Fruit fly (Drosophila melanogaster): Measurements from ENCODE around the gene PolrMT.

The PolrMT gene

dm6 chr2L:1118880-1119809, 11.0 kb upstream of the PolrMT start (continued):
- TF ChIP-seq nerfin-1 (tag; optimal IDR thresholded peaks at IDR 0.05) (no peak), CG8281 (tag; optimal IDR thresholded peaks at IDR 0.05) (no peak), CG3847 (GFP tag; IDR thresholded peaks at IDR 0.05) (peak; percentile 78), CG4854 (GFP tag; optimal IDR thresholded peaks at IDR 0.05) (peak; percentile 39), Deaf1 (tag; optimal IDR thresholded peaks at IDR 0.05) (peak; percentile 97), CG11456 (GFP tag; IDR thresholded peaks at IDR 0.05) (peak; percentile 66), cad (GFP tag; optimal IDR thresholded peaks at IDR 0.05) (no peak), CG2875 (GFP tag; optimal IDR thresholded peaks at IDR 0.05) (peak; percentile 8), CG8944 (GFP tag; optimal IDR thresholded peaks at IDR 0.05) (peak; percentile 57), dysf (GFP tag; IDR thresholded peaks at IDR 0.05) (peak; percentile 89), Lpt (GFP tag; optimal IDR thresholded peaks at IDR 0.05) (no peak), CG34422 (GFP tag; IDR thresholded peaks at IDR 0.05) (peak; percentile 66; the same call in 2 of the 3 replicates), CG11085 (GFP tag; IDR thresholded peaks at IDR 0.05) (peak; percentile 67), CkIIα-i1 (GFP tag; IDR thresholded peaks at IDR 0.05) (peak; percentile 23; the same call in 1 of the 2 replicates), CG12391 (tag; optimal IDR thresholded peaks at IDR 0.05) (peak; percentile 74), CG17612 (GFP tag; IDR thresholded peaks at IDR 0.05) (peak; percentile 20; the same call in 1 of the 2 replicates), CG14710 (tag; optimal IDR thresholded peaks at IDR 0.05) (peak; percentile 23), stc (GFP tag; IDR thresholded peaks at IDR 0.05) (peak; percentile 64), insv (GFP tag; optimal IDR thresholded peaks at IDR 0.05) (peak in 1 of 2 experiments; percentile 21), CG8388 (GFP tag; optimal IDR thresholded peaks at IDR 0.05) (peak; percentile 55), CG17802 (tag; optimal IDR thresholded peaks at IDR 0.05) (no peak), en (GFP tag; optimal IDR thresholded peaks at IDR 0.05) (peak; percentile 33), Doc2 (GFP tag; IDR thresholded peaks at IDR 0.05) (no peak; the same call in 1 of the 2 replicates), ap (GFP tag; IDR thresholded peaks at IDR 0.05) (peak; percentile 82), nau (GFP tag; optimal IDR thresholded peaks at IDR 0.05) (peak; percentile 66), CG6175 (GFP tag; IDR thresholded peaks at IDR 0.05) (peak; percentile 22; the same call in 1 of the 3 replicates), CG18476 (GFP tag; optimal IDR thresholded peaks at IDR 0.05) (peak; percentile 66), tna (GFP tag; IDR thresholded peaks at IDR 0.05; ENCODE audit: partially characterized antibody) (peak; percentile 42; the same call in 1 of the 2 replicates), pros (GFP tag; optimal IDR thresholded peaks at IDR 0.05) (no peak), HLH3B (GFP tag; IDR thresholded peaks at IDR 0.05) (peak; percentile 69), CG31365 (tag; optimal IDR thresholded peaks at IDR 0.05) (no peak), vfl (GFP tag; optimal IDR thresholded peaks at IDR 0.05) (peak; percentile 63), CG6272 (GFP tag; IDR thresholded peaks at IDR 0.05) (peak; percentile 57), sc (optimal IDR thresholded peaks at IDR 0.05) (no peak), sc (GFP tag; optimal IDR thresholded peaks at IDR 0.05) (peak; percentile 47), sd (tag; optimal IDR thresholded peaks at IDR 0.05) (peak; percentile 49), CG3281 (GFP tag; optimal IDR thresholded peaks at IDR 0.05) (peak; percentile 69), ash1 (GFP tag; optimal IDR thresholded peaks at IDR 0.05) (no peak), tgo (GFP tag; IDR thresholded peaks at IDR 0.05) (peak; percentile 82), ems (GFP tag; optimal IDR thresholded peaks at IDR 0.05) (peak; percentile 59), vvl (GFP tag; IDR thresholded peaks at IDR 0.05) (peak; percentile 83), lola (GFP tag; optimal IDR thresholded peaks at IDR 0.05) (peak in 1 of 3 experiments; percentile 48), row (GFP tag; IDR thresholded peaks at IDR 0.05) (peak; percentile 98), fd3F (GFP tag; optimal IDR thresholded peaks at IDR 0.05) (peak; percentile 60), Pdp1 (GFP tag; optimal IDR thresholded peaks at IDR 0.05) (peak; percentile 23 to 53), scrt (GFP tag; optimal IDR thresholded peaks at IDR 0.05) (peak; percentile 58), CHES-1-like (GFP tag; optimal IDR thresholded peaks at IDR 0.05) (peak; percentile 82), grau (tag; optimal IDR thresholded peaks at IDR 0.05) (peak; percentile 78)
